Worm (Caenorhabditis elegans): ENCODE data around the gene mtx-2.

The mtx-2 gene

DNA sequence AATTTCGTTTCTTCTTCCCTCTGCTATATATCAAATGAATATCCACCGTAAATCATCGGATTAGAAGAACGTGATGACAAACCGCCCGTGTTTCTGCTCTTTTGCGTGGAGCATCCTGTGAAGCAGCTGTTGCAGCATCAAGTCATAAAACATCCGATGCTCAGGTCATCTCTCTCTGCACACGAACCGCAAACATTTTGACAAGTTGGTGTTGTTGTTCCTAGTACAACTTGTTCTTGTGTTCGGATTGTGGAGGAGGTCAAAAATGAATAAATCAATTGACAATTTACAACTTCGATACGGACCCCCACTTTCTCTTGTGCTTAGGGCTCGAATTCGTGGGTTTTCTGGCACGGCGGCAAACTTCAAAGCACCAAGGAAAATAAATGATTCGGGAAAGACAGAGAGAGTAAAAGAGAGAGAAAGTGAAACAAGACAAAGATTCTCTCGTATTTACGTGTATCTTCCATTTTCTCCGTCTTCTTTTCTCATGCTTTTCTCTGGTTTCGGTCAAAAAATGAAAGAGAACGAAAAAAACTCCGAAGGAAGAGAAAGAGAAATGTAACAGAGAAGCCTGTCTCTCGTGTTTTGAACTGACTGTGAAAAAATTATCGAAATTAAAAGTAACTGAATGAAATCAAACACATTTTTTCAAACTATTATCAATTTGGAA lies 17.3 kb upstream of the mtx-2 start:
- TF ChIP-seq dsc-1 (tag; optimal IDR thresholded peaks at IDR 0.05) = peak; percentile 13
- TF ChIP-seq blmp-1 (tag; optimal IDR thresholded peaks at IDR 0.05) = peak; percentile 57
- peak; percentile 80 for TF ChIP-seq rnt-1 (tag; optimal IDR thresholded peaks at IDR 0.05)
- TF ChIP-seq tbx-2 (tag; optimal IDR thresholded peaks at IDR 0.05) = peak; percentile 12
- TF ChIP-seq nhr-19 (GFP tag; conservative IDR thresholded peaks at IDR 0.05) = no peak
- TF ChIP-seq lin-14 (GFP tag; optimal IDR thresholded peaks at IDR 0.05) = peak; percentile 39
- TF ChIP-seq nhr-85 (tag) = peak; percentile 67
- TF ChIP-seq unc-130 (tag; optimal IDR thresholded peaks at IDR 0.05) = peak; percentile 10
- TF ChIP-seq C34B4.2 (tag; optimal IDR thresholded peaks at IDR 0.05) = no peak
- TF ChIP-seq lsy-2 (tag; optimal IDR thresholded peaks at IDR 0.05) = peak in 1 of 2 experiments; percentile 9
- peak; percentile 51 for TF ChIP-seq nhr-71 (tag; optimal IDR thresholded peaks at IDR 0.05)

DNA sequence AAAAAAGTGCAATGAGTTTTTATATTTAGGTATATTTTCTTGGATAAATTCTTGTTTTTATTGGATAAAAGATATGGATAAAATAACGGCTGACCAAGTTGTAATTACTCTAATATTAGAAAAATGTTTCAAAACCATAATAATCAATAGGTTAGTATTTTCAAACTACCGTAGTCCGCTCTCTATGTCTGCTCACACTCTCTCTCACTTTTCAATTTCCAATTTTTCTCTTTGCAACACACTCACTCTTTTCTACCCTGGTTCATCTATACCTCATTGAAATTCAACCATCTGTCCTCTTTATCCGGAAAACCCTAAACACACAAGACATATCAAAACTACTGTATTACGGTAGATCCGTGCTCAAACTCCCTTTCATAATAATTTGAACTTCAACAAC lies 15.9 kb upstream of the mtx-2 start:
- TF ChIP-seq zag-1 (tag; optimal IDR thresholded peaks at IDR 0.05) (no peak), lsy-2 (tag; optimal IDR thresholded peaks at IDR 0.05) (peak in 1 of 2 experiments; percentile 58)

DNA sequence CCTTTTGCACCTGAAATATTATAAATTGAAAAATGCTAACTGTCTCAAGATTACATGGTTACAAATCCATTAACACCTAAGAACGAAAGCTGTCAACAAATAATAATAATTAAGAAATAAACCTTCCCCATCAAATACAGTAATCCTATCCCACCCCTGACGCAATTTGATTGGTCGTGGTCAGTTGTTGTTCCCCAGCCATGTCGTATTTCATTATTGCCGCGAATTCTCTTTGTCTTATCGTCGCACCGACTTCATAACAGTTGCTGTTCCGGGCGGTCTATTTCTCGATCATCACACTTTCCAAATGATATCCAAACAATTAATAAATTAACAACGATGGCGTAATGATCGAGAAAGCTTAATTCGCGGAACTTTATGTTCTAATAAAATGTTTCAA lies 15.1 kb upstream of the mtx-2 start:
- TF ChIP-seq unc-130 (tag; optimal IDR thresholded peaks at IDR 0.05) (peak; percentile 40), ceh-63 (GFP tag; optimal IDR thresholded peaks at IDR 0.05) (no peak), nhr-47 (tag; optimal IDR thresholded peaks at IDR 0.05) (no peak), sup-37 (GFP tag; optimal IDR thresholded peaks at IDR 0.05) (no peak), nhr-85 (tag) (peak; percentile 38), pax-3 (tag; optimal IDR thresholded peaks at IDR 0.05) (no peak), fkh-4 (tag; optimal IDR thresholded peaks at IDR 0.05; ENCODE audit: borderline replicate concordance) (no peak), mdl-1 (tag; optimal IDR thresholded peaks at IDR 0.05) (no peak), lin-14 (GFP tag; optimal IDR thresholded peaks at IDR 0.05) (peak; percentile 31), ztf-4 (tag; optimal IDR thresholded peaks at IDR 0.05) (no peak), blmp-1 (tag; optimal IDR thresholded peaks at IDR 0.05) (no peak), unc-62 (GFP tag; optimal IDR thresholded peaks at IDR 0.05) (no peak), xbp-1 (tag; optimal IDR thresholded peaks at IDR 0.05) (no peak), rnt-1 (tag; optimal IDR thresholded peaks at IDR 0.05) (peak; percentile 65), lsy-2 (tag; optimal IDR thresholded peaks at IDR 0.05) (peak; percentile 68 to 83), snu-23 (GFP tag; optimal IDR thresholded peaks at IDR 0.05) (peak; percentile 4), ceh-82 (tag; optimal IDR thresholded peaks at IDR 0.05) (no peak), nhr-90 (tag; optimal IDR thresholded peaks at IDR 0.05; ENCODE audit: poor library complexity) (no peak), fkh-10 (GFP tag; optimal IDR thresholded peaks at IDR 0.05) (no peak), nhr-71 (tag; optimal IDR thresholded peaks at IDR 0.05) (peak; percentile 30), ceh-88 (GFP tag; IDR thresholded peaks at IDR 0.05) (no peak), elt-2 (tag; optimal IDR thresholded peaks at IDR 0.05) (no peak), ceh-90 (tag; optimal IDR thresholded peaks at IDR 0.05) (no peak)

DNA sequence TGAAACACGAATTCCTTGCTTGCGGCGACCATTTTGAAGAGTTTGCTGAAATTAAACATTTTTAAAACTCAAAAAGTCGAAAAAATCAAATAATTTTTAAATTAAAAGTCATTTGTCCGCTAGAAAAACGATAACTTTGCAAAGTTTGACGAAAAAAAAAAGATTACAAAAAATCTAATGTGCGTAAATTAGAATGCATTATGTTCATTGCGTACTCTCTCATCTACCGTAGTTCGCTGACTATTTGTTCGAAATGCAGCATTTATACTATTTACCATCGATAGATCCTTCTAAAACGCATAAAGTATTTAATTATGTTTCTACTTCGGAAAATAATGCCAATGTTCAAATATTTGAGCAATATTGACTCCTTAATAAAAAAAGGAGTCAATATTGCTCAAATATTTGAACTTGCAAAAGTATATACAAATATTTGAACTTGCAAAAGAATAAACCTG lies 12.6 kb upstream of the mtx-2 start, which contains the start of gene bath-15:
bath-15 (minus strand) TSS at position 51 of the 458 bp plus-strand sequence.
- TF ChIP-seq lin-15B (tag; optimal IDR thresholded peaks at IDR 0.05) = no peak
- no peak for TF ChIP-seq nhr-11 (tag; optimal IDR thresholded peaks at IDR 0.05)
- TF ChIP-seq C34B4.2 (tag; optimal IDR thresholded peaks at IDR 0.05) = no peak
- TF ChIP-seq ceh-88 (GFP tag; IDR thresholded peaks at IDR 0.05) = no peak
- no peak for TF ChIP-seq tlp-1 (tag; optimal IDR thresholded peaks at IDR 0.05)

DNA sequence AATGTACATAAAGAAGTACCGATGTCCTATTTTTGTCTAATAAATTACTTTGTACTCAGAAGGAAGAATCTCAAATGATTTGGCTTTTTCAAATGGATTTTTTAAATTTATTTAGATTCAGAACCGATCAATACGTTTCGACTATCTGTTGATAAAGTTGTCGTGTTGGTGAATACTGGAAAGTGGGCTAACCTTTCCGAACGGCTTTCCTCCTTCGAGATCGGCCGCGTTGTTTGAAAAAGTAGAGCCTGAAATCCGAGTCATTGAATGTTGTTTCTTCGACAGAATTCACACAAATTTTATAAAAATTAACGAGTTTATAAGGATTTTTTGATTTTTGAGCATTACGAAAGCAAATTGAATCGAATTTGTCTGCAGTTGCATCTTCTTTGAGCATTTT lies 10.4 kb upstream of the mtx-2 start:
- TF ChIP-seq egl-27 (tag; optimal IDR thresholded peaks at IDR 0.05) (no peak), ceh-90 (tag; optimal IDR thresholded peaks at IDR 0.05) (no peak), aly-2 (tag; optimal IDR thresholded peaks at IDR 0.05) (no peak), lin-14 (GFP tag; optimal IDR thresholded peaks at IDR 0.05) (no peak), zip-4 (GFP tag; optimal IDR thresholded peaks at IDR 0.05) (no peak), Y116A8C.19 (tag; optimal IDR thresholded peaks at IDR 0.05; ENCODE audit: borderline replicate concordance) (no peak), jun-1 (tag; optimal IDR thresholded peaks at IDR 0.05) (no peak), lin-39 (tag; optimal IDR thresholded peaks at IDR 0.05) (no peak)
